Worm (Caenorhabditis elegans) whole organism, young adult: Measurements from ENCODE around the gene ogdh-1.

Experiments
- B0019.2 ChIP-seq: fragments of 200-800 bp; sonication (Bioruptor generic); conservative IDR thresholded peaks from 2 replicates; pipeline ENCODE4 v1.3.6; 2022; ENCODE audit warnings: missing genetic modification reagents, missing genetic modification characterization, missing compliant biosample characterization
- B0336.3 ChIP-seq: fragments of 200-800 bp; sonication (Bioruptor generic); IDR thresholded peaks from 2 replicates; pipeline ENCODE4 v1.3.6; 2022; ENCODE audit warnings: missing genetic modification characterization, missing compliant biosample characterization
- C17E4.6 ChIP-seq: fragments of 200-800 bp; sonication (Bioruptor generic); IDR thresholded peaks from 2 replicates; pipeline ENCODE4 v1.3.6; 2022; ENCODE audit warnings: missing genetic modification reagents, missing genetic modification characterization, missing compliant biosample characterization
- F10E7.11 ChIP-seq: sonication (generic microtip); optimal IDR thresholded peaks from 2 replicates; lab custom pipeline; 2017; ENCODE audit warnings: mild to moderate bottlenecking, missing genetic modification characterization, moderate library complexity, missing compliant biosample characterization
- F23B12.7 ChIP-seq: sonication (generic microtip); optimal IDR thresholded peaks from 2 replicates; lab custom pipeline; 2017; ENCODE audit warnings: missing genetic modification characterization, mild to moderate bottlenecking, missing compliant biosample characterization, antibody characterized with exemption, moderate library complexity; ENCODE audit not compliant: insufficient read depth
- F37B4.10 ChIP-seq: fragments of 200-800 bp; sonication (Bioruptor generic); IDR thresholded peaks from 2 replicates; pipeline ENCODE4 v1.3.6; 2022; ENCODE audit warnings: missing genetic modification characterization, missing compliant biosample characterization
- F49E8.2 ChIP-seq: sonication (generic microtip); optimal IDR thresholded peaks from 3 replicates; lab custom pipeline; 2017; ENCODE audit warnings: missing genetic modification characterization, mild to moderate bottlenecking, missing compliant biosample characterization, antibody characterized with exemption, moderate library complexity; ENCODE audit not compliant: insufficient read depth
- F55B11.4 ChIP-seq: sonication (generic microtip); optimal IDR thresholded peaks from 2 replicates; lab custom pipeline; 2016; ENCODE audit warnings: missing compliant biosample characterization, missing genetic modification characterization, borderline replicate concordance; ENCODE audit not compliant: insufficient read depth
- T07F8.4 ChIP-seq: sonication (generic microtip); optimal IDR thresholded peaks from 2 replicates; lab custom pipeline; 2016; ENCODE audit warnings: mild to moderate bottlenecking, missing genetic modification characterization, moderate library complexity, missing compliant biosample characterization
- Y53F4B.3 ChIP-seq: fragments of 200-800 bp; sonication (Bioruptor generic); IDR thresholded peaks from 2 replicates; pipeline ENCODE4 v1.3.6; 2022; ENCODE audit warnings: missing genetic modification reagents, missing genetic modification characterization, missing compliant biosample characterization
- Y95B8A.8 ChIP-seq: fragments of 200-800 bp; sonication (Bioruptor generic); IDR thresholded peaks from 2 replicates; pipeline ENCODE4 v1.3.6; 2022; ENCODE audit warnings: missing genetic modification reagents, missing genetic modification characterization, missing compliant biosample characterization
- attf-6 ChIP-seq: fragments of 200-800 bp; sonication (Bioruptor generic); IDR thresholded peaks from 2 replicates; pipeline ENCODE4 v1.3.6; 2022; ENCODE audit warnings: missing genetic modification reagents, missing genetic modification characterization, missing compliant biosample characterization
- bed-1 ChIP-seq: fragments of 200-800 bp; sonication (Bioruptor generic); IDR thresholded peaks from 2 replicates; pipeline ENCODE4 v1.3.6; 2022; ENCODE audit warnings: missing genetic modification reagents, missing genetic modification characterization, missing compliant biosample characterization
- bed-2 ChIP-seq: fragments of 200-800 bp; sonication (Bioruptor generic); IDR thresholded peaks from 2 replicates; pipeline ENCODE4 v1.3.6; 2022; ENCODE audit warnings: missing genetic modification reagents, missing genetic modification characterization, missing compliant biosample characterization
- cebp-1 ChIP-seq, 2 experiments: fragments of 200-800 bp in 1 of 2; sonication (Bioruptor generic) in 1 of 2; sonication (generic microtip) in 1 of 2; IDR thresholded peaks in 1 of 2; optimal IDR thresholded peaks in 1 of 2; 2 replicates each; pipeline versions ENCODE4 v1.3.6 to Lab custom; 2017 to 2022; ENCODE audit warnings: missing compliant biosample characterization in 2 of 2, missing genetic modification characterization in 2 of 2, mild to moderate bottlenecking in 1 of 2, missing genetic modification reagents in 1 of 2, moderate library complexity in 1 of 2
- ceh-40 ChIP-seq: fragments of 200-800 bp; sonication (Bioruptor generic); IDR thresholded peaks from 2 replicates; pipeline ENCODE4 v1.3.6; 2022; ENCODE audit warnings: missing genetic modification characterization, missing compliant biosample characterization
- ceh-58 ChIP-seq: fragments of 200-800 bp; sonication (Bioruptor generic); IDR thresholded peaks from 2 replicates; pipeline ENCODE4 v1.3.6; 2022; ENCODE audit warnings: missing genetic modification characterization, missing compliant biosample characterization
- ceh-79 ChIP-seq: sonication (generic microtip); optimal IDR thresholded peaks from 2 replicates; lab custom pipeline; 2017; ENCODE audit warnings: mild to moderate bottlenecking, missing genetic modification characterization, missing compliant biosample characterization
- dox-1 ChIP-seq: fragments of 200-800 bp; sonication (Bioruptor generic); IDR thresholded peaks from 2 replicates; pipeline ENCODE4 v1.3.6; 2022; ENCODE audit warnings: missing genetic modification reagents, missing genetic modification characterization, missing compliant biosample characterization
- dpff-1 ChIP-seq: sonication (generic microtip); optimal IDR thresholded peaks from 2 replicates; lab custom pipeline; 2017; ENCODE audit warnings: mild to moderate bottlenecking, missing genetic modification characterization, missing compliant biosample characterization
- egl-44 ChIP-seq: fragments of 200-800 bp; sonication (Bioruptor generic); IDR thresholded peaks from 2 replicates; pipeline ENCODE4 v1.3.6; 2022; ENCODE audit warnings: missing genetic modification reagents, missing genetic modification characterization, missing compliant biosample characterization
- hlh-12 ChIP-seq: sonication (generic microtip); optimal IDR thresholded peaks from 2 replicates; lab custom pipeline; 2016; ENCODE audit warnings: missing genetic modification characterization, missing compliant biosample characterization
- hmg-1.2 ChIP-seq: fragments of 200-800 bp; sonication (Bioruptor generic); IDR thresholded peaks from 2 replicates; pipeline ENCODE4 v1.3.6; 2022; ENCODE audit warnings: missing genetic modification reagents, missing genetic modification characterization, missing compliant biosample characterization
- hmg-20 ChIP-seq: fragments of 200-800 bp; sonication (Bioruptor generic); IDR thresholded peaks from 2 replicates; pipeline ENCODE4 v1.3.6; 2022; ENCODE audit warnings: missing genetic modification reagents, missing genetic modification characterization, missing compliant biosample characterization
- let-526 ChIP-seq: fragments of 200-800 bp; sonication (Bioruptor generic); IDR thresholded peaks from 2 replicates; pipeline ENCODE4 v1.3.6; 2022; ENCODE audit warnings: missing genetic modification reagents, missing genetic modification characterization, missing compliant biosample characterization
- madf-3 ChIP-seq: fragments of 200-800 bp; sonication (Bioruptor generic); IDR thresholded peaks from 2 replicates; pipeline ENCODE4 v1.3.6; 2022; ENCODE audit warnings: missing genetic modification reagents, missing genetic modification characterization, missing compliant biosample characterization
- madf-6 ChIP-seq: fragments of 200-800 bp; sonication (Bioruptor generic); IDR thresholded peaks from 2 replicates; pipeline ENCODE4 v1.3.6; 2022; ENCODE audit warnings: missing genetic modification reagents, missing genetic modification characterization, missing compliant biosample characterization
- mcd-1 ChIP-seq: fragments of 200-800 bp; sonication (Bioruptor generic); IDR thresholded peaks from 2 replicates; pipeline ENCODE4 v1.3.6; 2022; ENCODE audit warnings: missing genetic modification reagents, missing genetic modification characterization, missing compliant biosample characterization
- nfya-1 ChIP-seq: sonication (generic microtip); optimal IDR thresholded peaks from 2 replicates; lab custom pipeline; 2017; ENCODE audit warnings: antibody characterized with exemption, missing compliant biosample characterization, missing genetic modification characterization, borderline replicate concordance; ENCODE audit not compliant: insufficient read depth
- nfyb-1 ChIP-seq: fragments of 200-800 bp; sonication (Bioruptor generic); IDR thresholded peaks from 2 replicates; pipeline ENCODE4 v1.3.6; 2022; ENCODE audit warnings: missing genetic modification reagents, missing genetic modification characterization, missing compliant biosample characterization
- nhr-120 ChIP-seq: fragments of 200-800 bp; sonication (Bioruptor generic); IDR thresholded peaks from 2 replicates; pipeline ENCODE4 v1.3.6; 2022; ENCODE audit warnings: missing genetic modification characterization, missing compliant biosample characterization
- nhr-27 ChIP-seq: fragments of 200-800 bp; sonication (Bioruptor generic); optimal IDR thresholded peaks from 2 replicates; lab custom pipeline; 2018; ENCODE audit warnings: mild to moderate bottlenecking, missing genetic modification characterization, moderate library complexity, missing compliant biosample characterization
- nhr-80 ChIP-seq: sonication (generic microtip); optimal IDR thresholded peaks from 2 replicates; lab custom pipeline; 2016; ENCODE audit warnings: missing genetic modification characterization, missing compliant biosample characterization
- pbrm-1 ChIP-seq: fragments of 200-800 bp; sonication (Bioruptor generic); IDR thresholded peaks from 2 replicates; pipeline ENCODE4 v1.3.6; 2022; ENCODE audit warnings: missing genetic modification reagents, missing genetic modification characterization, missing compliant biosample characterization
- rcor-1 ChIP-seq: fragments of 200-800 bp; sonication (Bioruptor generic); IDR thresholded peaks from 2 replicates; pipeline ENCODE4 v1.3.6; 2022; ENCODE audit warnings: missing genetic modification reagents, missing genetic modification characterization, missing compliant biosample characterization
- rec-8 ChIP-seq, 2 experiments: sonication (generic microtip); optimal IDR thresholded peaks; 2 replicates each; lab custom pipeline; 2016; ENCODE audit warnings: mild to moderate bottlenecking in 2 of 2, missing genetic modification characterization in 2 of 2, missing genetic modification reagents in 2 of 2, missing genotype in 2 of 2, missing biosample characterization in 1 of 2, missing compliant biosample characterization in 1 of 2, moderate library complexity in 1 of 2
- sdz-38 ChIP-seq: sonication (generic microtip); optimal IDR thresholded peaks from 2 replicates; lab custom pipeline; 2016; ENCODE audit warnings: missing genotype, missing genetic modification characterization, missing compliant biosample characterization
- sea-2 ChIP-seq: fragments of 200-800 bp; sonication (Bioruptor generic); IDR thresholded peaks from 2 replicates; pipeline ENCODE4 v1.3.6; 2022; ENCODE audit warnings: missing genetic modification characterization, missing compliant biosample characterization
- snpc-1.1 ChIP-seq: sonication (generic microtip); optimal IDR thresholded peaks from 2 replicates; lab custom pipeline; 2017; ENCODE audit warnings: missing genetic modification characterization, mild to moderate bottlenecking, missing compliant biosample characterization, antibody characterized with exemption, moderate library complexity, missing genotype, missing genetic modification reagents; ENCODE audit not compliant: insufficient read depth
- unc-130 ChIP-seq: sonication (generic microtip); optimal IDR thresholded peaks from 2 replicates; lab custom pipeline; 2016; ENCODE audit warnings: missing genetic modification reagents, missing genetic modification characterization, missing compliant biosample characterization
- xnd-1 ChIP-seq: sonication (generic microtip); optimal IDR thresholded peaks from 2 replicates; lab custom pipeline; 2016; ENCODE audit warnings: missing genotype, missing genetic modification reagents, missing genetic modification characterization, missing compliant biosample characterization
- ztf-22 ChIP-seq: fragments of 200-800 bp; sonication (Bioruptor generic); optimal IDR thresholded peaks from 2 replicates; lab custom pipeline; 2018; ENCODE audit warnings: mild to moderate bottlenecking, missing genetic modification characterization, moderate library complexity, missing compliant biosample characterization
- ztf-6 ChIP-seq: fragments of 200-800 bp; sonication (Bioruptor generic); IDR thresholded peaks from 2 replicates; pipeline ENCODE4 v1.3.6; 2022; ENCODE audit warnings: missing genetic modification reagents, missing genetic modification characterization, missing compliant biosample characterization

ogdh-1 gene

DNA sequence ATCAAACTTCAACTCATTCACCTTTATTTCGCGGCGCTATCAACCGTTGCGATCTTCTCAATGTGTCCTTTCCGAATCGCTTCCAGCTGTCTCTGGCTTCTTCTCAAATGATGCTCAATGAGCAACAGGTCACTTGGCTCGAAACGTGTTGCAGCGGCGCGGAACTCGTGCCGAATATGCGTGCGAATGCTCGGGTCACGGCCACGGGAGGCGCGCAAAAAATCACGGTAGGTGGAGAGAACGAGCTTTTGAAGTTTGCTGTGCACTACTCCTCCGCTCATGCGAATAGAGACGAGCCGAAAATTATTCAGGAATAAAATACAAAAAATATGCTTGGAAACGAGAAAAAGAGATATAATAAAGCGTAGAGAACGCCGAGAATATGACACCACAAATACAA lies 6.6 kb upstream of the ogdh-1 start, which contains the start of gene cif-1 (continued):
- TF ChIP-seq xnd-1 (tag; lab: Kevin White, UChicago) = peak; percentile 0
- TF ChIP-seq egl-44 (GFP tag; lab: Robert Waterston, UW) = no peak
- no peak for TF ChIP-seq attf-6
- no peak for TF ChIP-seq dpff-1 (tag; lab: Kevin White, UChicago)
- 0 out of 2 replicates have a peak, but pooled peaks have one; percentile 36 for TF ChIP-seq ceh-58 (GFP tag; lab: Robert Waterston, UW)
- no peak for TF ChIP-seq Y95B8A.8 (GFP tag; lab: Robert Waterston, UW)
- no peak for TF ChIP-seq F37B4.10 (GFP tag; lab: Robert Waterston, UW)
- peak; percentile 53 for TF ChIP-seq madf-6 (GFP tag; lab: Robert Waterston, UW)
- no peak for TF ChIP-seq F55B11.4 (tag; lab: Kevin White, UChicago)
- TF ChIP-seq mcd-1 (GFP tag; lab: Robert Waterston, UW) = peak; percentile 34
- TF ChIP-seq rec-8 (tag; optimal IDR thresholded peaks at IDR 0.05; lab: Kevin White, UChicago) = no peak
- no peak for TF ChIP-seq F49E8.2 (tag; lab: Kevin White, UChicago)
- no peak for TF ChIP-seq T07F8.4 (tag; lab: Kevin White, UChicago)
- TF ChIP-seq bed-2 = no peak

DNA sequence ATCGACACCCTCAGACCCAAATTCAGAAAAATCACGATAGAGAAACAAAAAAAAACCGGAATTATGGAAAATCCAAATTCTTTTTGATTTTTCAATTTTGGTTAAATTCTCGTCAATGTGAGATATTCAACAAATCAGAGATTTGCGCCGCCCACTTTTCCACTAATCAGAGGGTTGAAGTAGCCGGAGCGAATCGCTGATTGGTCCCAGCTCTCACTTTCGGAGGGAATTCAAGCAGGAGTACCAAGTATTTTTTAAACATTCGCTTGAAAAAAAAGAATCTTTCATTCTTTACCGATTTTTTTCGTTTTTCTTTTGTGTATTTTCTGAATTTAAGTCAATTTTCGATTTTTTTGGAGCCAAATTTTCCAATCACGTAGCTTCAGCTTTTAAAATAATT lies 2.1 kb upstream of the ogdh-1 start:
- no peak for TF ChIP-seq let-526 (GFP tag; lab: Robert Waterston, UW)
- TF ChIP-seq ztf-6 (GFP tag; lab: Robert Waterston, UW) = no peak
- no peak for TF ChIP-seq pbrm-1 (GFP tag; lab: Robert Waterston, UW)
- TF ChIP-seq nhr-27 (tag; lab: Kevin White, UChicago) = peak; percentile 43
- TF ChIP-seq unc-130 (GFP tag; lab: Kevin White, UChicago) = no peak
- no peak for TF ChIP-seq B0336.3 (GFP tag; lab: Robert Waterston, UW)
- TF ChIP-seq sea-2 (GFP tag; lab: Robert Waterston, UW) = no peak
- no peak for TF ChIP-seq mcd-1 (GFP tag; lab: Robert Waterston, UW)

DNA sequence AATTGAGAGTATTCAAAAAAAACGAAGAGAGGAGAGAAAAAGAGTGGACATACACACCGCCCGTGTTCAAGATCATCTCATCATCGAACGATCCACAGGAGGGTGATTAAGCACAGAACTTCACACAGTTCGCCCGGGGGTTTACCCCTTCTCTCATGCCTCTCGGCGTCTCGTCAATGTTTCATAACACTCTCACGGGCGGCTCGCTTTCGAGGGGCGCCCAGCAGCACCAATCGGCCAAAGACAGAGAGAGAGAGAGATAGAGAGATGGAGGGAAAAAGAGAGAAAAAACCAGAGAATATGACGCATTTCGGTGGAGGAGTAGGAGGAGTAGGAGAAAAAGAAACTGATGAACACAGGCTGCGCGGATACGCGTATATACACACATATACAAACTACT lies 1.4 kb upstream of the ogdh-1 start:
- TF ChIP-seq C17E4.6 (GFP tag; lab: Robert Waterston, UW) = 0 out of 2 replicates have a peak, but pooled peaks have one; percentile 19
- no peak for TF ChIP-seq nfya-1 (tag; lab: Kevin White, UChicago)
- TF ChIP-seq ztf-22 (GFP tag; lab: Kevin White, UChicago) = no peak
- no peak for TF ChIP-seq T07F8.4 (tag; lab: Kevin White, UChicago)
- TF ChIP-seq hmg-1.2 (GFP tag; lab: Robert Waterston, UW) = peak; percentile 48; the same call in 1 of the 2 replicates
- no peak for TF ChIP-seq attf-6
- no peak for TF ChIP-seq sea-2 (GFP tag; lab: Robert Waterston, UW)
- no peak for TF ChIP-seq B0019.2 (GFP tag; lab: Robert Waterston, UW)
- peak; percentile 58; the same call in 1 of the 2 replicates for TF ChIP-seq rcor-1 (GFP tag; lab: Robert Waterston, UW)
- no peak for TF ChIP-seq nhr-120 (GFP tag; lab: Robert Waterston, UW)
- no peak for TF ChIP-seq ceh-79 (tag; lab: Kevin White, UChicago)
- TF ChIP-seq hlh-12 (tag; lab: Kevin White, UChicago) = no peak
- no peak for TF ChIP-seq hmg-20 (GFP tag; lab: Robert Waterston, UW)
- peak; percentile 59; the same call in 1 of the 2 replicates for TF ChIP-seq nfyb-1 (GFP tag; lab: Robert Waterston, UW)
- TF ChIP-seq dox-1 (GFP tag; lab: Robert Waterston, UW) = peak; percentile 83; the same call in 1 of the 2 replicates
- peak; percentile 26; the same call in 1 of the 2 replicates for TF ChIP-seq madf-3
- no peak for TF ChIP-seq F23B12.7
- TF ChIP-seq nhr-80 (tag; lab: Kevin White, UChicago) = peak; percentile 99
- TF ChIP-seq F10E7.11 (tag; lab: Kevin White, UChicago) = no peak
- TF ChIP-seq B0336.3 (GFP tag; lab: Robert Waterston, UW) = peak; percentile 43; the same call in 1 of the 2 replicates
- no peak for TF ChIP-seq ceh-40 (GFP tag; lab: Robert Waterston, UW)
- TF ChIP-seq cebp-1 (GFP tag; IDR thresholded peaks at IDR 0.05; lab: Robert Waterston, UW) = peak; percentile 82
- TF ChIP-seq cebp-1 (tag; optimal IDR thresholded peaks at IDR 0.05; lab: Kevin White, UChicago) = peak; percentile 96
- no peak for TF ChIP-seq sdz-38 (tag; lab: Kevin White, UChicago)
- 0 out of 2 replicates have a peak, but pooled peaks have one; percentile 47 for TF ChIP-seq let-526 (GFP tag; lab: Robert Waterston, UW)
- no peak for TF ChIP-seq bed-1 (GFP tag; lab: Robert Waterston, UW)
- TF ChIP-seq snpc-1.1 (tag; lab: Kevin White, UChicago) = no peak
- no peak for TF ChIP-seq Y53F4B.3 (GFP tag; lab: Robert Waterston, UW)
